Fruit fly (Drosophila melanogaster): Measurements from ENCODE around the gene Mcm6.

Mcm6 gene

DNA sequence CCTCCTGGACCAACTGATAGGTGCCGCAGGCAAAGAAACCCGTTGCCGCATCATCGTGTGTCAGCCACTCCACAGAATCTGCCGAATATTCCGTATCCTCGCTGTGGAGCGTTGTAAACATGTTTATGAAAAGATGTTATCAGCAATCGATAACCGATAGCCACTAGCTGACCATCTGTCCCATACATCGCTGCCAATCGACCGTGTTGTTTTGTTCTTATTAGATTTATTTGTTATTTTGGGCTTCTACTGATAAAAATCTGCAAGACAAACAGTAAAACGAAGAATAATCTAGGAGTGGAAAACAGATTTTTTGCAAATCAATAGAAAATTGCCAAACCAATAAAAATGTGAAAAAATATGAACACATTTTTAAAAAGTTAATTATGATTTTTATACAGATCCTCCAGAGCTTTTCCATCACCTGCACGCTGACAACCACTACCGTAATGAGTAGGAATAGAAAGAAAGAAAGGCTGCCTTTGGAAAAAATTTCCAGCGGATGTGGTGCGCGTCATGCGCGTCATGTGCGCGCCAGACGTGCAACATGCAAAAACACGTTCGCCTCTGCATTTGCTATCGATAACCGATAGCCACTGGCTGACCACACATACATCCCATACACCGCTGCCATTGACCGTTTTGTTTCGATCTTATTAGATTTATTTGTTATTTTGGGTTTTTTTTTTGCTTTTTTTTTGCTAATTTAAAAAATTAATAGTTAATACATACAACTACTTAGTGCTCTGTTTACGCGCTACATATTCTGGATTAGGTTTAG is 14.6 kb downstream of the Mcm6 start, which contains the start of gene CG3184:
CG3184 (minus strand) TSS at position 155 of the 781 bp plus-strand sequence.
- TF ChIP-seq Mnt (GFP tag; optimal IDR thresholded peaks at IDR 0.05): peak; percentile 12
- TF ChIP-seq tj (GFP tag; optimal IDR thresholded peaks at IDR 0.05): peak; percentile 8
- TF ChIP-seq bab1 (GFP tag; optimal IDR thresholded peaks at IDR 0.05): no peak
- TF ChIP-seq CG33017 (tag; optimal IDR thresholded peaks at IDR 0.05): no peak
- peak; percentile 4 for TF ChIP-seq pad (GFP tag; optimal IDR thresholded peaks at IDR 0.05)
- peak; percentile 19 for TF ChIP-seq CG11617 (GFP tag; optimal IDR thresholded peaks at IDR 0.05)
- TF ChIP-seq CG1620 (GFP tag; optimal IDR thresholded peaks at IDR 0.05): peak; percentile 31

DNA sequence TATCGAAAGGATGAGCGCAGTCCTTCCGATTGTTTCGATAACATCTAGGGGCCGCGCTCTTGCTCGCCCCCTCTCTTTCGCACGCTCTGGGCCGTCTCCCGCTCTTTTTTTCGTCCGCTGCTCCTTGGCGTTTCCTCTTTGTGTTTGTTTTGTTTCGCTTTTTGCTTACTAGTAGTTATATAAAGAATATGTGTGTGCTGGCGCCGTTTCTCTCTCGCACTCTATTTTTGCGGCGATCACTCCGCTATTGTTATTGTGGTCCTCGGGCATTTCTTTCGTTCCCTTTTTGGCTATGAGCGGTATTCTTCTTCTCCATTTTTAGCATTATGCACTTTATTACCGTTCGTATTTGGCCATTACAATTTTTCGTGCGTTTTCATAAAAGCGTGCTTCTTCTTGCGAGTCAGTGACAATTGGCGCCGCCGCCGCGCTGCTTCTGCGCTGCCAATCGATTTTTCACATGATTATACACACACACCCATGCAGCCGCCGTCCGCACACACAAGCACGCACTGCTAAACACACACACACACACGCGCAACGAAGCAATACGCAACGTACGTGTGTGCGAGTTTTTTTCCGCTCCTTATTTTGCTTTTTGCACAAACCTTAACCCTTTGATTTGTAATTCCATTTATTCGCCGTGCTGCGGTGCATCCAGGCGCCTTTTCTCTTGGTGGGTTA is 20.1 kb downstream of the Mcm6 start:
- TF ChIP-seq CG12768 (GFP tag; optimal IDR thresholded peaks at IDR 0.05): no peak
- peak; percentile 58 for TF ChIP-seq tj (GFP tag; optimal IDR thresholded peaks at IDR 0.05)
- peak; percentile 32 for TF ChIP-seq bab1 (GFP tag; optimal IDR thresholded peaks at IDR 0.05)
- no peak for TF ChIP-seq CG7101 (tag; optimal IDR thresholded peaks at IDR 0.05)
- TF ChIP-seq toe (GFP tag; optimal IDR thresholded peaks at IDR 0.05): no peak
- TF ChIP-seq Crg-1 (GFP tag; optimal IDR thresholded peaks at IDR 0.05): no peak
- TF ChIP-seq Hr96 (GFP tag; optimal IDR thresholded peaks at IDR 0.05): no peak
- TF ChIP-seq ovo (GFP tag; optimal IDR thresholded peaks at IDR 0.05): no peak
- no peak for TF ChIP-seq Clk (GFP tag; optimal IDR thresholded peaks at IDR 0.05)
- TF ChIP-seq Mnt (GFP tag; optimal IDR thresholded peaks at IDR 0.05): peak; percentile 41
- no peak for TF ChIP-seq kay (GFP tag; ENCODE audit: borderline replicate concordance)
- TF ChIP-seq CG11617 (GFP tag; optimal IDR thresholded peaks at IDR 0.05): no peak
- no peak for TF ChIP-seq CG33017 (tag; optimal IDR thresholded peaks at IDR 0.05)
- no peak for TF ChIP-seq cnc (optimal IDR thresholded peaks at IDR 0.05)
- no peak for TF ChIP-seq CG1620 (GFP tag; optimal IDR thresholded peaks at IDR 0.05)
- peak; percentile 81 for TF ChIP-seq cic (GFP tag; optimal IDR thresholded peaks at IDR 0.05)
- no peak for TF ChIP-seq CG7045 (GFP tag; optimal IDR thresholded peaks at IDR 0.05)
- TF ChIP-seq CG5204 (GFP tag; optimal IDR thresholded peaks at IDR 0.05): no peak
- no peak for TF ChIP-seq pad (GFP tag; optimal IDR thresholded peaks at IDR 0.05)
- no peak for TF ChIP-seq CG14711 (tag; optimal IDR thresholded peaks at IDR 0.05)

DNA sequence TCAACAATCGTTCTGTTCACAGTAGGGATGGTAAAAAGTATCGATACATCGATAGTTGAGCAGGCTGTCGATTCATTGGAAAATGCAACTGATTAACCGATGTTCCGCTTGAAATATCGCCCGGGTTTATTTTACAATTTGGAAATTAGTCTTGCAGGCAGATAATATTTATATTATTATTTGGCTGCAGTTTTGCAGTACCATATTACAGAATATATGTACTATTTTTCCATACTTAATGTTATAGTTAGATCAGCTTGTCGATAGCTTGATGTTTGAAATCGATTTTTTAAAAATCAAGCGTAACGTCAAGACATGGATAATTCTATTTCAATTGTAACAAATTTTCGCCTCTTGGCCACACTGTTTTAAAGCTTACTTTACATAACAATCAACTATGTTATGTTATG is 20.8 kb downstream of the Mcm6 start, which contains the start of gene CG14442:
CG14442 (minus strand) TSS at position 29 of the 410 bp plus-strand sequence.
- peak; percentile 41 for TF ChIP-seq pad (GFP tag; optimal IDR thresholded peaks at IDR 0.05)
- TF ChIP-seq CG1620 (GFP tag; optimal IDR thresholded peaks at IDR 0.05): peak; percentile 70
- TF ChIP-seq CG11617 (GFP tag; optimal IDR thresholded peaks at IDR 0.05): peak; percentile 65
- no peak for TF ChIP-seq CG5204 (GFP tag; optimal IDR thresholded peaks at IDR 0.05)
- TF ChIP-seq cnc (optimal IDR thresholded peaks at IDR 0.05): no peak
- TF ChIP-seq cic (GFP tag; optimal IDR thresholded peaks at IDR 0.05): no peak
- TF ChIP-seq bab1 (GFP tag; optimal IDR thresholded peaks at IDR 0.05): peak; percentile 69
- TF ChIP-seq tj (GFP tag; optimal IDR thresholded peaks at IDR 0.05): no peak
- TF ChIP-seq toe (GFP tag; optimal IDR thresholded peaks at IDR 0.05): no peak
- TF ChIP-seq ovo (GFP tag; optimal IDR thresholded peaks at IDR 0.05): peak; percentile 28
- TF ChIP-seq CG14711 (tag; optimal IDR thresholded peaks at IDR 0.05): peak; percentile 68
- no peak for TF ChIP-seq CG12768 (GFP tag; optimal IDR thresholded peaks at IDR 0.05)
- peak; percentile 62 for TF ChIP-seq Crg-1 (GFP tag; optimal IDR thresholded peaks at IDR 0.05)
- no peak for TF ChIP-seq kay (GFP tag; ENCODE audit: borderline replicate concordance)
- TF ChIP-seq CG7045 (GFP tag; optimal IDR thresholded peaks at IDR 0.05): no peak
- no peak for TF ChIP-seq Clk (GFP tag; optimal IDR thresholded peaks at IDR 0.05)
- TF ChIP-seq Hr96 (GFP tag; optimal IDR thresholded peaks at IDR 0.05): no peak
- peak; percentile 30 for TF ChIP-seq CG33017 (tag; optimal IDR thresholded peaks at IDR 0.05)
- peak; percentile 76 for TF ChIP-seq CG7101 (tag; optimal IDR thresholded peaks at IDR 0.05)
- peak; percentile 59 for TF ChIP-seq Mnt (GFP tag; optimal IDR thresholded peaks at IDR 0.05)

- TF ChIP-seq CG14711 (tag; optimal IDR thresholded peaks at IDR 0.05): peak; percentile 45
- peak; percentile 38 for TF ChIP-seq Crg-1 (GFP tag; optimal IDR thresholded peaks at IDR 0.05)
- no peak for TF ChIP-seq cic (GFP tag; optimal IDR thresholded peaks at IDR 0.05)
- peak; percentile 27 for TF ChIP-seq Clk (GFP tag; optimal IDR thresholded peaks at IDR 0.05)
- peak; percentile 63 for TF ChIP-seq CG11617 (GFP tag; optimal IDR thresholded peaks at IDR 0.05)
- TF ChIP-seq bab1 (GFP tag; optimal IDR thresholded peaks at IDR 0.05): peak; percentile 20
- peak; percentile 57 for TF ChIP-seq CG7045 (GFP tag; optimal IDR thresholded peaks at IDR 0.05)
- peak; percentile 60 for TF ChIP-seq toe (GFP tag; optimal IDR thresholded peaks at IDR 0.05)
- peak; percentile 60 for TF ChIP-seq CG33017 (tag; optimal IDR thresholded peaks at IDR 0.05)
- peak; percentile 40 for TF ChIP-seq tj (GFP tag; optimal IDR thresholded peaks at IDR 0.05)
- no peak for TF ChIP-seq Hr96 (GFP tag; optimal IDR thresholded peaks at IDR 0.05)
- no peak for TF ChIP-seq pad (GFP tag; optimal IDR thresholded peaks at IDR 0.05)
- peak; percentile 68 for TF ChIP-seq CG12768 (GFP tag; optimal IDR thresholded peaks at IDR 0.05)
- peak; percentile 70 for TF ChIP-seq CG5204 (GFP tag; optimal IDR thresholded peaks at IDR 0.05)
- TF ChIP-seq Mnt (GFP tag; optimal IDR thresholded peaks at IDR 0.05): peak; percentile 44
- TF ChIP-seq kay (GFP tag; ENCODE audit: borderline replicate concordance): no peak
- peak; percentile 70 for TF ChIP-seq CG7101 (tag; optimal IDR thresholded peaks at IDR 0.05)
- TF ChIP-seq CG1620 (GFP tag; optimal IDR thresholded peaks at IDR 0.05): no peak
- no peak for TF ChIP-seq cnc (optimal IDR thresholded peaks at IDR 0.05)
- TF ChIP-seq ovo (GFP tag; optimal IDR thresholded peaks at IDR 0.05): peak; percentile 14
These were observed 22.3 kb downstream of the Mcm6 start for dm6 chrX:6696467-6696866.

- peak; percentile 25 for TF ChIP-seq cic (GFP tag; optimal IDR thresholded peaks at IDR 0.05)
- TF ChIP-seq Crg-1 (GFP tag; optimal IDR thresholded peaks at IDR 0.05): peak; percentile 28
- TF ChIP-seq CG1620 (GFP tag; optimal IDR thresholded peaks at IDR 0.05): no peak
- no peak for TF ChIP-seq CG33017 (tag; optimal IDR thresholded peaks at IDR 0.05)
- TF ChIP-seq cnc (optimal IDR thresholded peaks at IDR 0.05): no peak
- TF ChIP-seq CG5204 (GFP tag; optimal IDR thresholded peaks at IDR 0.05): no peak
- peak; percentile 1 for TF ChIP-seq CG7101 (tag; optimal IDR thresholded peaks at IDR 0.05)
- peak; percentile 53 for TF ChIP-seq pad (GFP tag; optimal IDR thresholded peaks at IDR 0.05)
- peak; percentile 57 for TF ChIP-seq tj (GFP tag; optimal IDR thresholded peaks at IDR 0.05)
- peak; percentile 28 for TF ChIP-seq CG11617 (GFP tag; optimal IDR thresholded peaks at IDR 0.05)
- TF ChIP-seq bab1 (GFP tag; optimal IDR thresholded peaks at IDR 0.05): peak; percentile 35
- no peak for TF ChIP-seq CG14711 (tag; optimal IDR thresholded peaks at IDR 0.05)
- no peak for TF ChIP-seq toe (GFP tag; optimal IDR thresholded peaks at IDR 0.05)
- peak; percentile 47 for TF ChIP-seq Mnt (GFP tag; optimal IDR thresholded peaks at IDR 0.05)
- TF ChIP-seq Clk (GFP tag; optimal IDR thresholded peaks at IDR 0.05): no peak
These were observed 24.1 kb downstream of the Mcm6 start, which contains the start of gene CG14440 for dm6 chrX:6698248-6698812. Gene CG14440, minus strand, starts transcription at chrX:6698567.

All from whole organism, adult.